Fruit fly (Drosophila melanogaster) whole organism, adult: ENCODE measurements around the gene CG6683.

ENCODE experiments used
- CG11617 ChIP-seq: fragments of 200-800 bp; sonication (Bioruptor generic); optimal IDR thresholded peaks from 2 replicates; lab custom pipeline; 2017; ENCODE audit warnings: mild to moderate bottlenecking, missing biosample characterization, missing genetic modification reagents, missing genetic modification characterization
- CG12768 ChIP-seq: fragments of 200-800 bp; sonication (Bioruptor generic); optimal IDR thresholded peaks from 2 replicates; lab custom pipeline; 2017; ENCODE audit warnings: missing biosample characterization, missing genetic modification characterization, mild to moderate bottlenecking, moderate library complexity, missing genetic modification reagents
- CG14711 ChIP-seq: fragments of 200-800 bp; sonication (Bioruptor generic); optimal IDR thresholded peaks from 2 replicates; lab custom pipeline; 2018; ENCODE audit warnings: missing biosample characterization, mild to moderate bottlenecking, missing genetic modification characterization, moderate library complexity
- CG1620 ChIP-seq: fragments of 200-800 bp; sonication (Bioruptor generic); optimal IDR thresholded peaks from 2 replicates; lab custom pipeline; 2016; ENCODE audit warnings: missing biosample characterization, missing genetic modification characterization
- CG33017 ChIP-seq: fragments of 200-800 bp; sonication (Bioruptor generic); optimal IDR thresholded peaks from 2 replicates; lab custom pipeline; 2018; ENCODE audit warnings: missing biosample characterization, mild to moderate bottlenecking, missing genetic modification characterization, moderate library complexity
- CG5204 ChIP-seq: fragments of 200-800 bp; sonication (Bioruptor generic); optimal IDR thresholded peaks from 2 replicates; lab custom pipeline; 2016; ENCODE audit warnings: missing biosample characterization, missing genetic modification characterization
- CG7045 ChIP-seq: fragments of 200-800 bp; sonication (Bioruptor generic); optimal IDR thresholded peaks from 2 replicates; lab custom pipeline; 2017; ENCODE audit warnings: missing biosample characterization, mild to moderate bottlenecking, missing genetic modification characterization
- CG7101 ChIP-seq: fragments of 200-800 bp; sonication (Bioruptor generic); optimal IDR thresholded peaks from 2 replicates; lab custom pipeline; 2018; ENCODE audit warnings: missing biosample characterization, mild to moderate bottlenecking, missing genetic modification characterization, moderate library complexity
- Clk ChIP-seq: fragments of 200-800 bp; sonication (Bioruptor generic); optimal IDR thresholded peaks from 2 replicates; lab custom pipeline; 2017; ENCODE audit warnings: missing biosample characterization, missing genetic modification characterization
- Crg-1 ChIP-seq: fragments of 200-800 bp; sonication (Bioruptor generic); optimal IDR thresholded peaks from 2 replicates; lab custom pipeline; 2016; ENCODE audit warnings: missing biosample characterization, missing genetic modification characterization
- Hr96 ChIP-seq: fragments of 200-800 bp; sonication (Bioruptor generic); optimal IDR thresholded peaks from 2 replicates; lab custom pipeline; 2016; ENCODE audit warnings: missing biosample characterization, missing genetic modification characterization
- Mnt ChIP-seq: fragments of 200-800 bp; sonication (Bioruptor generic); optimal IDR thresholded peaks from 2 replicates; lab custom pipeline; 2016; ENCODE audit warnings: missing biosample characterization, mild to moderate bottlenecking, missing genetic modification characterization
- bab1 ChIP-seq: fragments of 200-800 bp; sonication (Bioruptor generic); optimal IDR thresholded peaks from 3 replicates; lab custom pipeline; 2019; ENCODE audit warnings: missing biosample characterization, mild to moderate bottlenecking, missing genetic modification characterization, moderate library complexity
- cic ChIP-seq: fragments of 200-800 bp; sonication (Bioruptor generic); optimal IDR thresholded peaks from 2 replicates; lab custom pipeline; 2017; ENCODE audit warnings: missing biosample characterization, mild to moderate bottlenecking, missing genetic modification characterization, moderate library complexity
- cnc ChIP-seq, 2 experiments: fragments of >200 bp; optimal IDR thresholded peaks; 2 replicates each; lab custom pipeline; 2017
- kay ChIP-seq: fragments of 200-800 bp; sonication (Bioruptor generic); peaks from one replicate; lab custom pipeline; 2016; ENCODE audit warnings: missing biosample characterization, missing genetic modification characterization, borderline replicate concordance
- ovo ChIP-seq: fragments of 200-800 bp; sonication (Bioruptor generic); optimal IDR thresholded peaks from 2 replicates; lab custom pipeline; 2016; ENCODE audit warnings: missing biosample characterization, missing genetic modification characterization
- pad ChIP-seq: fragments of 200-800 bp; sonication (Bioruptor generic); optimal IDR thresholded peaks from 3 replicates; lab custom pipeline; 2017; ENCODE audit warnings: missing biosample characterization, missing genetic modification characterization, mild to moderate bottlenecking, moderate library complexity, missing genetic modification reagents
- tj ChIP-seq: fragments of 200-800 bp; sonication (Bioruptor generic); optimal IDR thresholded peaks from 3 replicates; lab custom pipeline; 2017; ENCODE audit warnings: missing biosample characterization, mild to moderate bottlenecking, missing genetic modification characterization, moderate library complexity
- toe ChIP-seq: fragments of 200-800 bp; sonication (Bioruptor generic); optimal IDR thresholded peaks from 2 replicates; lab custom pipeline; 2016; ENCODE audit warnings: missing biosample characterization, missing genetic modification characterization

CG6683 gene

dm6 chr3L:8543866-8544265, 29.1 kb upstream of the CG6683 start:
- TF ChIP-seq Hr96: no peak
- TF ChIP-seq CG14711 (tag; lab: Kevin White, UChicago): no peak
- no peak for TF ChIP-seq CG12768 (GFP tag; lab: Kevin White, UChicago)
- TF ChIP-seq CG5204 (GFP tag; lab: Kevin White, UChicago): no peak
- TF ChIP-seq cnc (optimal IDR thresholded peaks at IDR 0.05; lab: Kevin White, UChicago): no peak
- no peak for TF ChIP-seq Crg-1 (GFP tag; lab: Kevin White, UChicago)
- no peak for TF ChIP-seq cic (GFP tag; lab: Kevin White, UChicago)
- TF ChIP-seq pad (GFP tag; lab: Kevin White, UChicago): no peak
- no peak for TF ChIP-seq CG1620 (GFP tag; lab: Kevin White, UChicago)
- TF ChIP-seq CG7045 (GFP tag; lab: Kevin White, UChicago): no peak
- TF ChIP-seq ovo: no peak
- no peak for TF ChIP-seq tj (GFP tag; lab: Kevin White, UChicago)
- TF ChIP-seq CG11617: no peak
- TF ChIP-seq toe (GFP tag; lab: Kevin White, UChicago): no peak
- TF ChIP-seq kay (GFP tag; lab: Kevin White, UChicago): no peak
- TF ChIP-seq Mnt (GFP tag; lab: Kevin White, UChicago): no peak
- no peak for TF ChIP-seq bab1 (GFP tag; lab: Kevin White, UChicago)
- TF ChIP-seq CG33017 (tag; lab: Kevin White, UChicago): no peak

dm6 chr3L:8542213-8542612, 27.5 kb upstream of the CG6683 start:
- TF ChIP-seq CG11617 (no peak), CG7101 (tag; lab: Kevin White, UChicago) (no peak), Clk (GFP tag; lab: Kevin White, UChicago) (no peak)

DNA sequence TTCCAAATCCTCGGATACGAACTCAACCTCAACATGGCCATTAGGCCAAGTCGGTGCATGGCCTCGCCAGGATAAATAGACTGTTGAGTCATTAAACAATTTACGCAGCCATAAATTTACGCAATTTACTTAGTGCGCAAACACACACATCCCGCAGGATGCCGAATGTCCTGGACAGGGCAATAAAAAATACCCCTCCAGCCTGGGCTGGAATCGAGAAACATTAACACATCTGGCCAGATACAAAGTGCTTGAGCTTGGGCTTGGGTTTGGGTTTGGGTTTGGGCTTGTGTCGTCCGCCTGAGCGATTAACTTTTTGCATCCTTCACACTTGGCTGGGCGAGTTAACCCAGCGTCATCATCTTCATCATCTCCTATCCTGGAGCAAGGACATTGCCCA, 26.9 kb upstream of the CG6683 start:
- no peak for TF ChIP-seq pad (GFP tag; lab: Kevin White, UChicago)
- no peak for TF ChIP-seq kay (GFP tag; lab: Kevin White, UChicago)
- no peak for TF ChIP-seq bab1 (GFP tag; lab: Kevin White, UChicago)
- TF ChIP-seq CG7045 (GFP tag; lab: Kevin White, UChicago): no peak
- no peak for TF ChIP-seq CG7101 (tag; lab: Kevin White, UChicago)
- no peak for TF ChIP-seq ovo
- TF ChIP-seq Clk (GFP tag; lab: Kevin White, UChicago): no peak
- no peak for TF ChIP-seq cic (GFP tag; lab: Kevin White, UChicago)
- TF ChIP-seq CG12768 (GFP tag; lab: Kevin White, UChicago): no peak

DNA sequence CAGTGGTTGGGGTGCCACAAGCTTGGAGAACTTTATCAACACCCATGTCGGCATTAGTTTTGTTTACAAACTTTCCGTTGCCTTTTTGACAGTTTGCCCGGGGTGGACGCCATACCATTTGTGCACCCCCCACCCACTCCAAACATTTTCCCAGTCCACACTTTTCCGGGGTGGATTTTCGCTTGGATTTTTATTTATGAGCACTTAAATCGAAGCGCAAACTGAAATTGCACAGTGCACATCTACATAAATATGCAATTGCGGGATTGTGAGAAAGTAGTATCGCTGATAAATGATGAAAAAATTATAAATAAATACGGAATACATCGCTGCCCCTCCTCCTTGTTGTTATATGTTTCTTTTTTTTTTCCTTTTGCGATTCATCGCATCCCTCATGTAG, 25.8 kb upstream of the CG6683 start:
- no peak for TF ChIP-seq kay (GFP tag; lab: Kevin White, UChicago)
- no peak for TF ChIP-seq CG1620 (GFP tag; lab: Kevin White, UChicago)
- TF ChIP-seq Crg-1 (GFP tag; lab: Kevin White, UChicago): no peak
- no peak for TF ChIP-seq toe (GFP tag; lab: Kevin White, UChicago)
- TF ChIP-seq Mnt (GFP tag; lab: Kevin White, UChicago): no peak
- TF ChIP-seq cnc (optimal IDR thresholded peaks at IDR 0.05; lab: Kevin White, UChicago): no peak
- TF ChIP-seq CG7045 (GFP tag; lab: Kevin White, UChicago): no peak
- no peak for TF ChIP-seq Hr96
- no peak for TF ChIP-seq CG5204 (GFP tag; lab: Kevin White, UChicago)
- no peak for TF ChIP-seq bab1 (GFP tag; lab: Kevin White, UChicago)
- TF ChIP-seq tj (GFP tag; lab: Kevin White, UChicago): no peak
- no peak for TF ChIP-seq cic (GFP tag; lab: Kevin White, UChicago)
- TF ChIP-seq CG7101 (tag; lab: Kevin White, UChicago): no peak
- no peak for TF ChIP-seq CG33017 (tag; lab: Kevin White, UChicago)

DNA sequence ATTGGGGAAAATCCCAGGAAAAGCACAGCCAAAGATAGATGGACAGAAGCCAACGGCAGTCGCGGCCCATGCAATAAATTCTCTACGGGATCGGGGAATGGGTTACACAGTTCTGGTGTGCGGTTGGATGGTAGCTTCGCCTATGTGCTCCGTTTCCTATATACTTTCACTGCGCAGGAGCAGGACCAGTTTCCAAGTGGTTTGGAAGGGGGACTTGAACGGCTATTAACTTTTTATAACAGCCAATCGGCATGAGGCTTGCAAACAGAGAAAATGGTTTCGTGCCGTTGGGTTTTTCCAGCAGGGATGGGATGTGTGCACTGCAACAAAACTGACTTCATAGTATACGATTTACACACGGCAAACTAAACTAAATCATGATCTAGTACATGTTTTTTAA, 23.6 kb upstream of the CG6683 start:
- TF ChIP-seq CG7101 (tag; lab: Kevin White, UChicago): no peak
- no peak for TF ChIP-seq CG14711 (tag; lab: Kevin White, UChicago)
- no peak for TF ChIP-seq cic (GFP tag; lab: Kevin White, UChicago)
- no peak for TF ChIP-seq CG33017 (tag; lab: Kevin White, UChicago)
- TF ChIP-seq CG1620 (GFP tag; lab: Kevin White, UChicago): no peak
- no peak for TF ChIP-seq tj (GFP tag; lab: Kevin White, UChicago)
- TF ChIP-seq toe (GFP tag; lab: Kevin White, UChicago): no peak
- no peak for TF ChIP-seq Clk (GFP tag; lab: Kevin White, UChicago)
- TF ChIP-seq ovo: no peak
- no peak for TF ChIP-seq CG5204 (GFP tag; lab: Kevin White, UChicago)
- no peak for TF ChIP-seq CG12768 (GFP tag; lab: Kevin White, UChicago)

DNA sequence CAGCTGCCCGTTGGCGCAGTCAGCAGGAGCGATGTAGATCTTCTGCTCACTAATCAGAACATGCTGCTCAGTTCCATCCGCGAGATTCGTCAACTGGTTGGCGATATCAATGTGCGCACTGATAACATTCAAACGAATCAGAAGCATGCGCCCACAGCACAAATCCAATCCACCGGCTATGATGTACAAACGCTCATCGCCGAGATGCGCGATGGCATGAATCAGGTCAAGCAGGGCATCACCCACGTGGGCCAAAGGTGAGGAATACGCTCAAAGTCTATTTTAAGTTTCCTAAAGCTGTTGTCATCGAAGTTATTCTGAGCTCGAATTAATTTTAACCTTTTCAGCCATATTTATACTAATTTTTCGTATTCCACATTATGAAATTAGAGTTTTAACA, 21.7 kb upstream of the CG6683 start:
- no peak for TF ChIP-seq Clk (GFP tag; lab: Kevin White, UChicago)
- TF ChIP-seq tj (GFP tag; lab: Kevin White, UChicago): no peak
- no peak for TF ChIP-seq pad (GFP tag; lab: Kevin White, UChicago)
- no peak for TF ChIP-seq CG11617
- TF ChIP-seq ovo: no peak
- no peak for TF ChIP-seq Hr96
- no peak for TF ChIP-seq CG7045 (GFP tag; lab: Kevin White, UChicago)
- no peak for TF ChIP-seq CG1620 (GFP tag; lab: Kevin White, UChicago)
- no peak for TF ChIP-seq Mnt (GFP tag; lab: Kevin White, UChicago)
- TF ChIP-seq cnc (optimal IDR thresholded peaks at IDR 0.05; lab: Kevin White, UChicago): no peak
- TF ChIP-seq cic (GFP tag; lab: Kevin White, UChicago): no peak
- no peak for TF ChIP-seq CG33017 (tag; lab: Kevin White, UChicago)
- no peak for TF ChIP-seq toe (GFP tag; lab: Kevin White, UChicago)
- no peak for TF ChIP-seq CG14711 (tag; lab: Kevin White, UChicago)
- TF ChIP-seq Crg-1 (GFP tag; lab: Kevin White, UChicago): no peak
- TF ChIP-seq CG5204 (GFP tag; lab: Kevin White, UChicago): no peak
- no peak for TF ChIP-seq CG12768 (GFP tag; lab: Kevin White, UChicago)
- TF ChIP-seq kay (GFP tag; lab: Kevin White, UChicago): no peak
- no peak for TF ChIP-seq bab1 (GFP tag; lab: Kevin White, UChicago)
